Fruit fly (Drosophila melanogaster) S2 (cell line): ENCODE measurements around the gene CG33258.

Experiments
- CG8478 ChIP-seq: fragments of >200 bp; optimal IDR thresholded peaks from 2 replicates; lab custom pipeline; 2018
- CTCF ChIP-seq, 2 experiments: fragments of >200 bp; optimal IDR thresholded peaks; 2 replicates each; lab custom pipeline; 2018

Gene CG33258

DNA sequence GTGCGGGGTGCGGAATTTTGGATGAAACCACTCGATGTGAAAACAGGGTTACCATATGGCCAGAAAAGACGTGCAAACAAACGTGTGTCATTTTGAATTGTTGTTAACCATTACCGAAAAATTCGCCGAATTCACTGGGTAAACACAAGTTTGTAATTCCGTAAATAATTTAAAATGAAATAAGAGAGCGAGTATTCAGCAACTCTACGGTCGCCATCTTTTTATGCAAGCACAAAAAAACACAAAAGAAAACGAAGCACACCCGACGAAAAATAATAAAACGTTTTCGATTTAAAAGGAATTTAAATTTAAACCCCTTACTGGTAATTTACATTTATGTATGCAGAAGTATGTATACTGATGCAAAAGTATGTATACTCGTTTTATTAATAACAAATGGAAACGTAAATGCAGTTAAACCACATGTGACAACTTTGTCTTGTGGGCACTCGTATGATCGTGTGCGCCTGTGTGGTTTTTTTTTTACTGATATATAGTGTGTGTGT lies 36.5 kb upstream of the CG33258 start:
- TF ChIP-seq CTCF (optimal IDR thresholded peaks at IDR 0.05; lab: Kevin White, UChicago) = no peak
- TF ChIP-seq CG8478 = no peak

dm6 chr3L:16046387-16047066 lies 35.8 kb upstream of the CG33258 start:
- no peak for TF ChIP-seq CG8478
- no peak for TF ChIP-seq CTCF (optimal IDR thresholded peaks at IDR 0.05; lab: Kevin White, UChicago)

- TF ChIP-seq CTCF (optimal IDR thresholded peaks at IDR 0.05; lab: Kevin White, UChicago) = no peak
- TF ChIP-seq CG8478 = no peak
Measured at dm6 chr3L:16047105-16047504, 35.2 kb upstream of the CG33258 start.

- TF ChIP-seq CG8478 (no peak), CTCF (optimal IDR thresholded peaks at IDR 0.05; lab: Kevin White, UChicago) (no peak)
Measured at dm6 chr3L:16048086-16048485, 34.3 kb upstream of the CG33258 start.

- TF ChIP-seq CTCF (optimal IDR thresholded peaks at IDR 0.05; lab: Kevin White, UChicago) = no peak
- no peak for TF ChIP-seq CG8478
Measured at dm6 chr3L:16048722-16049459, 33.5 kb upstream of the CG33258 start.

DNA sequence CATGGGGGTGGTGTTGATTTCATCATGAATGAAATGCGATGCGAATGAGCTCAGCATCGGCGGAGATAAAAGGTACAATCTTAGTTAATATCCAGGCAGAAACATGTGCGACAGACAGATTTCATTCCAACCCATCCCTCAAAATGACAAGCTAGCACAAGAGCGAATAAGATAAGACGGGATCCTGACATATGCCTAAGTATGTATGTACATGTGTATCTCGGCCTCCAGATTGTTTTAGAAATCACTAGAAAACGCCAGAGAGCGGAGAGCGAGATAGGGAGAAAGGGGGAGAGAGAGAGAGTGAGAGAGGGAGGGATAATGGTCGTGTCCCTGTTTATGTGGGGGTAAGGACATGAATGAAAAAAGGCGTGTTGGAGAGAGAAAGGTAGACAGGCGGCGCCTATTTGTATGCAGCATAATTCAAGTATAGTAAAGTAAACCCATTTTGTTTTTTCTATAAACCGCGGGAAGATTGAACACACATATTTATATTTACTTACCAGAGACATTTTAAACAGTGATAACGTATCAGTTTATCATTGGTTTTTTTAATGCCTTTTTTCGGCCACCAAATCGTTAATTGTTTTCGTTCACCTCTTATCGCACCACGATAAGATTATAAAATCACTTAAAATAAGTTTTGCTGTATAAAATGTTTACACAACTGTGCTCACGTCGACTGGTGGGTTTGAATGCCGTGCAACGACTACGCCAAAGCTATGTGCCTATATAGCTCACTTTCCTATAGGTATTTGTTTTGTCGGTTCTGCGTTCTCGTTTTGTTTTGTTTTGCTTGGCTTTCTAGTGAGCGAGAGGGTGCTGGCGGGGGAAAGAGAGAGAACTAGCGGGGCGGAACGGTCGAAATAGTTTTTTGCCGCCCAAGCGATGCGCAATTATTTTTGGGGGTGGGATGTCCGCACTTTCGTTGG lies 32.1 kb upstream of the CG33258 start:
- TF ChIP-seq CG8478 (no peak), CTCF (optimal IDR thresholded peaks at IDR 0.05; lab: Kevin White, UChicago) (peak in 1 of 2 experiments; percentile 13)

- TF ChIP-seq CG8478 = no peak
- TF ChIP-seq CTCF (optimal IDR thresholded peaks at IDR 0.05; lab: Kevin White, UChicago) = peak; percentile 72
Measured at dm6 chr3L:16050887-16051258, 31.5 kb upstream of the CG33258 start, which contains the start of gene Diap1. TSS of gene Diap1 (minus strand) at chr3L:16051034.

dm6 chr3L:16051719-16052122 lies 30.6 kb upstream of the CG33258 start, which contains the start of gene Mbs:
TSS of gene Mbs (plus strand) at chr3L:16051959.
- TF ChIP-seq CTCF (optimal IDR thresholded peaks at IDR 0.05; lab: Kevin White, UChicago) = peak; percentile 92
- no peak for TF ChIP-seq CG8478

DNA sequence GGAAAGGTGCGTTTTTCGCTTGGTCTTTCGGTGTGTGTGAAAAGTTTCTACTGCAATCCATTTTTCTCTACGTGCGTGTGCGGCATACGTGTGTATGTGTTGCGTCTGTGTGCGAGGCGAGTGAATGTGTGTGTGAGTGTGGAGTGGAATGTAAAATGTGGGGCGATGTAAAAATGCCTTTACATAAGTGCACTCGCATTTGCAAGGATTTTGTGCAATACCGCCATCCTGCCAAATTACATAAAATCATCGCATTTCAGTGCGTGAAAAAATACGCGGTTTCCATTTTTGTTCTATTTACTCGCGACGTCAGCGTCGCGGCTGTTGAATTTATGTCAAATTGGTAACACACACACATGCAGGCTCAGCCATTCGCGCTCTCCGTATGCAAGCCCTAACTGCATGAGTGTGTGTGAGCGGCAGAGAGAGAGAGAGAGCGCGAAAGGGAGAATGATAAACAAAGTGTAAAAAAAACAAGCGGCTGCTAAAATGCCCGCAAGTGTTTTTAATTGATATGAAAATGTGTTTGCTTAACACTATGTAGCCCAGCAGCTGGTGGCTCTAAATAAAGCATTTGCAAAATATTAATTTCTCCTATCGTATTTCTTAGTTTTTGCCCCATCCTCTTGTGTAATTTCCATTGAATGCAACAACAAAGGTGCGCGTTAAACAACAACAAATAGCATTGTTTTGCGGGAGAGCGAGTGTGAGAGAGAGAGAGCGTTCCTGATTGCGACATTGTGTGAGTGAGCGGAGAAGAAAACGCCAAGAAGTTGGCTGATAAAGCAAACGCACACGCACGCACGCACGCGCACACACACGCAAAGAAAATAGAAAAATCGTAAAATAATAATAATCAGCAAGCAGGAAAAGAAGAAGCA lies 30.0 kb upstream of the CG33258 start:
- TF ChIP-seq CTCF (optimal IDR thresholded peaks at IDR 0.05; lab: Kevin White, UChicago) (no peak), CG8478 (peak; percentile 19)

DNA sequence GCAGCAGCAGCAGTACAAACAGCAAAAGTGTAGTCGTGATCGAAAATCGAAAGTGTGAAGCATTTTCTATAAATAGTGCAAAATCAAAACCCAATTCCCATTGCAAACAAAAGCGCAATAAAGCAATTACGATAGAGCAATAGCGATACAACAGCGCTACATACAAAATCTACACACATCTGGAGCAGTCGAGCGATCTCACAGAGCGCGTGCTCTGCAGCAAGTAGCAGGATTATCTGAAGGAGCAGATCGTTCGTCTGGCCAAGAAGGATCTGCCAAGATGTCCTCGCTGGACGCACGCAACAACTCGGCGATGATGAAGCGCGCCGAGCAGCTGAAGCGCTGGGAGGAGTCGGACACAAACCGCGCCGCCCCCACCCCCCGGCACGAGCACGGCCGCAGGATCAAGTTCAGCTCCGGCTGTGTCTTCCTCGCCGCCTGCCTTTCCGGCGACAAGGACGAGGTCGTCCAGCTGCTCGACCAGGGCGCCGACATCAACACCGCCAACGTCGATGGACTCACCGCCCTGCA lies 29.3 kb upstream of the CG33258 start:
- TF ChIP-seq CTCF (optimal IDR thresholded peaks at IDR 0.05; lab: Kevin White, UChicago) (no peak), CG8478 (no peak)

DNA sequence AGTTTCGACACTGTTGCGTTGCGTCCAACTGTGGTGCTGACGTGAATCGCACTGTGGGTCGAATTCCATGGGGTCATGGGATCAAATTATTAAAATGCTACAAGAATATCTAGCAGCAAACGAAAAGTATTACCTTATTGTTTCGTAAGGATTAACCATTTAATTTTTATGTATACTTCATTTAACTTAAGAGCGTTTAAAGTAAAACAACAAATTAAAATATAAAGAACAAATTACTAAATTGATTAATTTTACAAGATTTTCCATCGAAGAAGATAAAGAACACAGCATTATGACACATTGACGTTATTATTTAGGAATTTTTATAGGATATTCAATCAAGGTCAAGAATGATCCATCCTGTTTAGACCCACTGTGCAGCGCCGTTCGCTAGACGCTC lies 28.3 kb upstream of the CG33258 start:
- no peak for TF ChIP-seq CTCF (optimal IDR thresholded peaks at IDR 0.05; lab: Kevin White, UChicago)

dm6 chr3L:16056101-16056891 lies 26.1 kb upstream of the CG33258 start:
- TF ChIP-seq CTCF (optimal IDR thresholded peaks at IDR 0.05; lab: Kevin White, UChicago) (no peak), CG8478 (no peak)
